Fruit fly (Drosophila melanogaster) whole organism, prepupa: ENCODE data around the gene Tep4.
A peak's percentile ranks its signal among the peaks of the same experiment; 100 is the strongest.

Experiments
- CG11294 ChIP-seq: fragments of 200-800 bp; sonication (Bioruptor generic); IDR thresholded peaks from 2 replicates; pipeline ENCODE4 v1.3.6; 2022; ENCODE audit warnings: missing biosample characterization, missing genetic modification characterization
- CG16779 ChIP-seq: fragments of 200-800 bp; sonication (Bioruptor generic); optimal IDR thresholded peaks from 3 replicates; lab custom pipeline; 2017; ENCODE audit warnings: missing biosample characterization, mild to moderate bottlenecking, missing genetic modification characterization
- CG34406 ChIP-seq: fragments of 200-800 bp; sonication (Bioruptor generic); optimal IDR thresholded peaks from 3 replicates; lab custom pipeline; 2016; ENCODE audit warnings: missing biosample characterization, missing genetic modification characterization
- CG3919 ChIP-seq: fragments of 200-800 bp; sonication (Bioruptor generic); optimal IDR thresholded peaks from 3 replicates; lab custom pipeline; 2016; ENCODE audit warnings: missing biosample characterization, missing genetic modification characterization
- CG8119 ChIP-seq: fragments of 200-800 bp; sonication (Bioruptor generic); IDR thresholded peaks from 3 replicates; pipeline ENCODE4 v1.3.6; 2022; ENCODE audit warnings: missing biosample characterization, missing genetic modification characterization
- CG8319 ChIP-seq: fragments of 200-800 bp; sonication (Bioruptor generic); optimal IDR thresholded peaks from 3 replicates; lab custom pipeline; 2016; ENCODE audit warnings: missing biosample characterization, missing genetic modification characterization
- Eip78C ChIP-seq: fragments of 200-800 bp; sonication (Bioruptor generic); peaks from one replicate; lab custom pipeline; 2016; ENCODE audit warnings: missing biosample characterization, missing genetic modification characterization
- Gug ChIP-seq: fragments of 200-800 bp; sonication (Bioruptor generic); IDR thresholded peaks from 2 replicates; pipeline ENCODE4 v1.3.6; 2022; ENCODE audit warnings: missing biosample characterization, missing genetic modification characterization
- Hr4 ChIP-seq: fragments of 200-800 bp; sonication (Bioruptor generic); optimal IDR thresholded peaks from 3 replicates; lab custom pipeline; 2016; ENCODE audit warnings: missing biosample characterization, missing genetic modification characterization
- dsx ChIP-seq: fragments of 200-800 bp; optimal IDR thresholded peaks from 3 replicates; lab custom pipeline; 2019; ENCODE audit warnings: missing biosample characterization, mild to moderate bottlenecking, missing genetic modification characterization, moderate library complexity; ENCODE audit not compliant: poor library complexity, severe bottlenecking
- lz ChIP-seq: fragments of 200-800 bp; sonication (Bioruptor generic); optimal IDR thresholded peaks from 3 replicates; lab custom pipeline; 2016; ENCODE audit warnings: missing biosample characterization, missing genetic modification characterization
- topi ChIP-seq: fragments of 200-800 bp; sonication (Bioruptor generic); optimal IDR thresholded peaks from 3 replicates; lab custom pipeline; 2016; ENCODE audit warnings: missing biosample characterization, missing genetic modification characterization

DNA sequence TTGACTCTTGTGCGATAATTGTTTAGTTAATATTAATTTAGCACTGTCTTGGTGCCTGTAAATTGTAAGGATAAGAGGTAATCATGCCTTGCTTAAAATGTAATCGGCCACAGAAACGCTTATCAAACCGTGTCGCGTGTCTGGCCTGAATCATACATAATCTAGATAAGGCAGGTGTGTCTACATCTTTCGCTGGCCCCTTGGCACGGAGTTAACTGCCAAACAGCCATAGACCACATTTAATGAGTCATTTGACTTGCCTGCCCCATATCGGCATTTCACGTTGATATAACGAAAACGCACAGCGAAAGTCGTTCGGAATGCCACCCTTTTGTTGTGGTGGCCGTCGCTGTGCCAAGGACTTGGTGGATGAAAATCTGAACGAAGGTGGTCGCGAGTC, 13.1 kb upstream of the Tep4 start, which contains the start of gene CG31697:
- TF ChIP-seq Gug (no peak), CG8119 (no peak), topi (GFP tag; lab: Kevin White, UChicago) (no peak), dsx (GFP tag; lab: Kevin White, UChicago) (no peak), Eip78C (GFP tag; lab: Kevin White, UChicago) (peak; percentile 5), CG8319 (GFP tag; lab: Kevin White, UChicago) (no peak), CG16779 (tag; lab: Kevin White, UChicago) (no peak), lz (no peak), CG11294 (GFP tag; lab: Robert Waterston, UW) (no peak), CG34406 (GFP tag; lab: Kevin White, UChicago) (no peak), Hr4 (GFP tag; lab: Kevin White, UChicago) (no peak), CG3919 (GFP tag; lab: Kevin White, UChicago) (no peak)
